Fruit fly (Drosophila melanogaster) whole organism, embryonic: ENCODE data around the gene Tbc1d22.

ENCODE experiments used
- Atf3 ChIP-seq: fragments of 200-800 bp; sonication (Bioruptor generic); optimal IDR thresholded peaks from 3 replicates; lab custom pipeline; 2016; ENCODE audit warnings: missing biosample characterization, missing genetic modification characterization
- Blimp-1 ChIP-seq: fragments of 200-800 bp; sonication (Bioruptor generic); optimal IDR thresholded peaks from 3 replicates; lab custom pipeline; 2018; ENCODE audit warnings: missing biosample characterization, missing genetic modification characterization, mild to moderate bottlenecking, moderate library complexity, missing genetic modification reagents
- Bteb2 ChIP-seq: fragments of 200-800 bp; sonication (Bioruptor generic); optimal IDR thresholded peaks from 2 replicates; lab custom pipeline; 2016; ENCODE audit warnings: missing biosample characterization, missing genetic modification characterization
- CG11456 ChIP-seq: fragments of 200-800 bp; sonication (Bioruptor generic); IDR thresholded peaks from 3 replicates; pipeline ENCODE4 v1.3.6; 2022; ENCODE audit warnings: missing biosample characterization, missing genetic modification characterization
- CG12155 ChIP-seq: fragments of 200-800 bp; sonication (Bioruptor generic); optimal IDR thresholded peaks from 3 replicates; lab custom pipeline; 2016; ENCODE audit warnings: missing biosample characterization, missing genetic modification characterization
- CG12744 ChIP-seq: fragments of 200-800 bp; sonication (Bioruptor generic); optimal IDR thresholded peaks from 2 replicates; lab custom pipeline; 2016; ENCODE audit warnings: missing biosample characterization, missing genetic modification characterization
- CG13894 ChIP-seq: fragments of 200-800 bp; sonication (Bioruptor generic); optimal IDR thresholded peaks from 3 replicates; lab custom pipeline; 2018; ENCODE audit warnings: missing biosample characterization, mild to moderate bottlenecking, missing genetic modification characterization, moderate library complexity
- CG15514 ChIP-seq: fragments of 200-800 bp; sonication (Bioruptor generic); optimal IDR thresholded peaks from 3 replicates; lab custom pipeline; 2017; ENCODE audit warnings: missing biosample characterization, missing genetic modification characterization, mild to moderate bottlenecking, moderate library complexity, missing genetic modification reagents
- CG1832 ChIP-seq: fragments of 200-800 bp; sonication (Bioruptor generic); optimal IDR thresholded peaks from 2 replicates; lab custom pipeline; 2017; ENCODE audit warnings: missing biosample characterization, mild to moderate bottlenecking, missing genetic modification characterization, inconsistent platforms
- CG2712 ChIP-seq: fragments of 200-800 bp; optimal IDR thresholded peaks from 3 replicates; lab custom pipeline; 2019; ENCODE audit warnings: missing biosample characterization, mild to moderate bottlenecking, missing genetic modification characterization, moderate library complexity
- CG4617 ChIP-seq: fragments of 200-800 bp; sonication (Bioruptor generic); optimal IDR thresholded peaks from 3 replicates; lab custom pipeline; 2016; ENCODE audit warnings: missing biosample characterization, missing genetic modification characterization, borderline replicate concordance
- CG4707 ChIP-seq: fragments of 200-800 bp; sonication (Bioruptor generic); optimal IDR thresholded peaks from 2 replicates; lab custom pipeline; 2018; ENCODE audit warnings: missing biosample characterization, mild to moderate bottlenecking, missing genetic modification characterization, moderate library complexity
- CG5245 ChIP-seq: fragments of 200-800 bp; sonication (Bioruptor generic); optimal IDR thresholded peaks from 3 replicates; lab custom pipeline; 2016; ENCODE audit warnings: missing biosample characterization, missing genetic modification characterization
- CG6683 ChIP-seq: fragments of 200-800 bp; sonication (Bioruptor generic); optimal IDR thresholded peaks from 2 replicates; lab custom pipeline; 2017; ENCODE audit warnings: missing biosample characterization, mild to moderate bottlenecking, missing genetic modification characterization, missing genetic modification reagents
- CG7372 ChIP-seq: fragments of 200-800 bp; sonication (Bioruptor generic); IDR thresholded peaks from 2 replicates; pipeline ENCODE4 v1.3.6; 2022; ENCODE audit warnings: missing biosample characterization, missing genetic modification characterization
- CG8281 ChIP-seq: fragments of 200-800 bp; sonication (Bioruptor generic); optimal IDR thresholded peaks from 2 replicates; lab custom pipeline; 2018; ENCODE audit warnings: missing biosample characterization, mild to moderate bottlenecking, missing genetic modification characterization, moderate library complexity
- CG8478 ChIP-seq: fragments of >200 bp; optimal IDR thresholded peaks from 2 replicates; lab custom pipeline; 2018
- CG9932 ChIP-seq: fragments of 200-800 bp; sonication (Bioruptor generic); IDR thresholded peaks from 2 replicates; pipeline ENCODE4 v1.3.6; 2022; ENCODE audit warnings: missing biosample characterization, missing genetic modification characterization
- CTCF ChIP-seq: fragments of 200-800 bp; sonication (Bioruptor generic); optimal IDR thresholded peaks from 2 replicates; lab custom pipeline; 2017; ENCODE audit warnings: missing biosample characterization, mild to moderate bottlenecking, missing genetic modification characterization, moderate library complexity
- Dbx ChIP-seq: fragments of 200-800 bp; sonication (Bioruptor generic); IDR thresholded peaks from 3 replicates; pipeline ENCODE4 v1.3.6; 2022; ENCODE audit warnings: missing biosample characterization, missing genetic modification characterization
- Drgx ChIP-seq: fragments of 200-800 bp; sonication (Bioruptor generic); IDR thresholded peaks from 2 replicates; pipeline ENCODE4 v1.3.6; 2022; ENCODE audit warnings: missing biosample characterization, missing genetic modification characterization
- Eip74EF ChIP-seq, 2 experiments: fragments of 200-800 bp in 1 of 2; fragments of >200 bp in 1 of 2; sonication (Bioruptor generic) in 1 of 2; optimal IDR thresholded peaks; 2 replicates each; lab custom pipeline; 2017 to 2019; ENCODE audit warnings: missing biosample characterization in 2 of 2, missing genetic modification characterization in 2 of 2, mild to moderate bottlenecking in 1 of 2, moderate library complexity in 1 of 2
- HLH3B ChIP-seq: fragments of 200-800 bp; sonication (Bioruptor generic); IDR thresholded peaks from 2 replicates; pipeline ENCODE4 v1.3.6; 2022; ENCODE audit warnings: missing biosample characterization, missing genetic modification characterization
- Hand ChIP-seq: fragments of 200-800 bp; sonication (Bioruptor generic); optimal IDR thresholded peaks from 2 replicates; lab custom pipeline; 2017; ENCODE audit warnings: mild to moderate bottlenecking, missing biosample characterization, missing genetic modification reagents, missing genetic modification characterization
- HmgD ChIP-seq: fragments of 200-800 bp; sonication (Bioruptor generic); optimal IDR thresholded peaks from 3 replicates; lab custom pipeline; 2016; ENCODE audit warnings: missing biosample characterization, missing genetic modification characterization
- Hr78 ChIP-seq, 2 experiments: fragments of 200-800 bp in 1 of 2; fragments of >200 bp in 1 of 2; sonication (Bioruptor generic) in 1 of 2; optimal IDR thresholded peaks; 2 replicates each; lab custom pipeline; 2017 to 2019; ENCODE audit warnings: missing biosample characterization in 2 of 2, missing genetic modification characterization in 2 of 2, mild to moderate bottlenecking in 1 of 2, moderate library complexity in 1 of 2
- Lpt ChIP-seq: fragments of >200 bp; optimal IDR thresholded peaks from 2 replicates; lab custom pipeline; 2018; ENCODE audit warnings: missing biosample characterization, missing genetic modification characterization
- MESR4 ChIP-seq: fragments of 200-800 bp; sonication (Bioruptor generic); optimal IDR thresholded peaks from 2 replicates; lab custom pipeline; 2018; ENCODE audit warnings: missing biosample characterization, mild to moderate bottlenecking, missing genetic modification characterization, moderate library complexity
- NFAT ChIP-seq: fragments of 200-800 bp; sonication (Bioruptor generic); IDR thresholded peaks from 2 replicates; pipeline ENCODE4 v1.3.6; 2022; ENCODE audit warnings: missing biosample characterization, missing genetic modification characterization
- Nf-YA ChIP-seq: fragments of 200-800 bp; sonication (Bioruptor generic); IDR thresholded peaks from 2 replicates; pipeline ENCODE4 v1.3.6; 2022; ENCODE audit warnings: missing biosample characterization, missing genetic modification characterization
- Nf-YC ChIP-seq: fragments of 200-800 bp; optimal IDR thresholded peaks from 3 replicates; lab custom pipeline; 2019; ENCODE audit warnings: missing biosample characterization, mild to moderate bottlenecking, missing genetic modification characterization, moderate library complexity
- Opbp ChIP-seq: fragments of 200-800 bp; sonication (Bioruptor generic); IDR thresholded peaks from 3 replicates; pipeline ENCODE4 v1.3.6; 2022; ENCODE audit warnings: missing biosample characterization, missing genetic modification characterization; ENCODE audit not compliant: partially characterized antibody
- Six4 ChIP-seq: fragments of 200-800 bp; sonication (Bioruptor generic); optimal IDR thresholded peaks from 2 replicates; lab custom pipeline; 2016; ENCODE audit warnings: missing biosample characterization, missing genetic modification characterization
- Trl ChIP-seq, 3 experiments: fragments of >200 bp in 2 of 3; fragments of 200-800 bp in 1 of 3; sonication (Bioruptor generic) in 1 of 3; optimal IDR thresholded peaks; 2 replicates in 1 of 3; 3 replicates in 2 of 3; lab custom pipeline; 2016 to 2017; ENCODE audit warnings: missing biosample characterization in 1 of 3, missing genetic modification characterization in 1 of 3
- Xrp1 ChIP-seq: fragments of 200-800 bp; sonication (Bioruptor generic); IDR thresholded peaks from 2 replicates; pipeline ENCODE4 v1.3.6; 2022; ENCODE audit warnings: missing biosample characterization, missing genetic modification characterization
- bab2 ChIP-seq: fragments of 200-800 bp; sonication (Bioruptor generic); optimal IDR thresholded peaks from 2 replicates; lab custom pipeline; 2016; ENCODE audit warnings: missing biosample characterization, missing genetic modification characterization
- caup ChIP-seq: fragments of 200-800 bp; sonication (Bioruptor generic); optimal IDR thresholded peaks from 3 replicates; lab custom pipeline; 2017; ENCODE audit warnings: missing biosample characterization, mild to moderate bottlenecking, missing genetic modification characterization, moderate library complexity; ENCODE audit not compliant: severe bottlenecking
- chinmo ChIP-seq: fragments of 200-800 bp; sonication (Bioruptor generic); IDR thresholded peaks from 4 replicates; pipeline ENCODE4 v1.3.6; 2022; ENCODE audit warnings: missing biosample characterization, missing genetic modification characterization; ENCODE audit not compliant: partially characterized antibody
- chm ChIP-seq: fragments of 200-800 bp; sonication (Bioruptor generic); IDR thresholded peaks from 2 replicates; pipeline ENCODE4 v1.3.6; 2022; ENCODE audit warnings: missing biosample characterization, missing genetic modification characterization
- ems ChIP-seq: fragments of 200-800 bp; sonication (Bioruptor generic); optimal IDR thresholded peaks from 3 replicates; lab custom pipeline; 2016; ENCODE audit warnings: missing biosample characterization, missing genetic modification characterization
- insv ChIP-seq, 2 experiments: fragments of 200-800 bp; sonication (Bioruptor generic); optimal IDR thresholded peaks; 3 replicates each; lab custom pipeline; 2016 to 2018; ENCODE audit warnings: missing biosample characterization in 2 of 2, missing genetic modification characterization in 2 of 2
- ken ChIP-seq: fragments of 200-800 bp; sonication (Bioruptor generic); IDR thresholded peaks from 3 replicates; pipeline ENCODE4 v1.3.6; 2022; ENCODE audit warnings: missing biosample characterization, missing genetic modification characterization
- nau ChIP-seq: fragments of 200-800 bp; sonication (Bioruptor generic); optimal IDR thresholded peaks from 3 replicates; lab custom pipeline; 2017; ENCODE audit warnings: missing biosample characterization, mild to moderate bottlenecking, missing genetic modification characterization, missing genetic modification reagents
- nom ChIP-seq: fragments of 200-800 bp; sonication (Bioruptor generic); optimal IDR thresholded peaks from 2 replicates; lab custom pipeline; 2017; ENCODE audit warnings: missing biosample characterization, missing genetic modification characterization, mild to moderate bottlenecking, moderate library complexity, missing genetic modification reagents
- repo ChIP-seq: fragments of 200-800 bp; sonication (Bioruptor generic); optimal IDR thresholded peaks from 2 replicates; lab custom pipeline; 2016; ENCODE audit warnings: missing biosample characterization, missing genetic modification characterization
- sc ChIP-seq, 3 experiments: fragments of >200 bp in 2 of 3; fragments of 200-800 bp in 1 of 3; sonication (Bioruptor generic) in 1 of 3; optimal IDR thresholded peaks; 2 replicates in 2 of 3; 3 replicates in 1 of 3; lab custom pipeline; 2017; ENCODE audit warnings: mild to moderate bottlenecking in 1 of 3, missing biosample characterization in 1 of 3, missing genetic modification characterization in 1 of 3, missing genetic modification reagents in 1 of 3
- sisA ChIP-seq: fragments of 200-800 bp; sonication (Bioruptor generic); IDR thresholded peaks from 2 replicates; pipeline ENCODE4 v1.3.6; 2022; ENCODE audit warnings: missing biosample characterization, missing genetic modification characterization
- sr ChIP-seq: fragments of 200-800 bp; sonication (Bioruptor generic); IDR thresholded peaks from 3 replicates; pipeline ENCODE4 v1.3.6; 2022; ENCODE audit warnings: missing biosample characterization, missing genetic modification characterization
- zf30C ChIP-seq: fragments of 200-800 bp; sonication (Bioruptor generic); optimal IDR thresholded peaks from 3 replicates; lab custom pipeline; 2018; ENCODE audit warnings: missing biosample characterization, mild to moderate bottlenecking, missing genetic modification characterization

Tbc1d22 gene

dm6 chr3R:21126673-21127284, 24.8 kb downstream of the Tbc1d22 start (continued):
- no peak for TF ChIP-seq Hand (GFP tag; lab: Kevin White, UChicago)
- TF ChIP-seq MESR4 (GFP tag; lab: Kevin White, UChicago): peak; percentile 40
- TF ChIP-seq chinmo (GFP tag; lab: Robert Waterston, UW): 0 out of 4 replicates have a peak, but pooled peaks have one; percentile 34
- TF ChIP-seq Xrp1 (GFP tag; lab: Robert Waterston, UW): no peak
- TF ChIP-seq CG6683: no peak
- TF ChIP-seq Eip74EF (GFP tag; optimal IDR thresholded peaks at IDR 0.05; lab: Kevin White, UChicago): peak in 1 of 2 experiments; percentile 3
- TF ChIP-seq zf30C: no peak
- TF ChIP-seq CG1832 (GFP tag; lab: Kevin White, UChicago): peak; percentile 72
- 0 out of 2 replicates have a peak, but pooled peaks have one; percentile 34 for TF ChIP-seq chm
- 0 out of 2 replicates have a peak, but pooled peaks have one; percentile 6 for TF ChIP-seq Nf-YA (GFP tag; lab: Robert Waterston, UW)
- TF ChIP-seq CG4617: peak; percentile 68
- TF ChIP-seq Six4 (GFP tag; lab: Kevin White, UChicago): no peak
- TF ChIP-seq Lpt (GFP tag; lab: Kevin White, UChicago): no peak
- no peak for TF ChIP-seq CG12744 (GFP tag; lab: Kevin White, UChicago)
- no peak for TF ChIP-seq ems (GFP tag; lab: Kevin White, UChicago)
- peak; percentile 73 for TF ChIP-seq CTCF (GFP tag; lab: Kevin White, UChicago)
- no peak for TF ChIP-seq Opbp
- TF ChIP-seq CG4707 (GFP tag; lab: Kevin White, UChicago): no peak
- TF ChIP-seq CG5245 (GFP tag; lab: Kevin White, UChicago): no peak
- no peak for TF ChIP-seq Trl (optimal IDR thresholded peaks at IDR 0.05; lab: Kevin White, UChicago)
- no peak for TF ChIP-seq Trl (GFP tag; optimal IDR thresholded peaks at IDR 0.05; lab: Kevin White, UChicago)
- TF ChIP-seq Bteb2 (GFP tag; lab: Kevin White, UChicago): no peak
- no peak for TF ChIP-seq repo (GFP tag; lab: Kevin White, UChicago)
- TF ChIP-seq CG15514 (GFP tag; lab: Kevin White, UChicago): no peak
- TF ChIP-seq nom: peak; percentile 19
- no peak for TF ChIP-seq Blimp-1 (GFP tag; lab: Kevin White, UChicago)
- peak; percentile 18; the same call in 1 of the 2 replicates for TF ChIP-seq NFAT (GFP tag; lab: Robert Waterston, UW)
- no peak for TF ChIP-seq CG11456 (GFP tag; lab: Robert Waterston, UW)
- no peak for TF ChIP-seq CG9932 (GFP tag; lab: Robert Waterston, UW)
- TF ChIP-seq sr: 0 out of 3 replicates have a peak, but pooled peaks have one; percentile 26
- TF ChIP-seq sc (optimal IDR thresholded peaks at IDR 0.05; lab: Kevin White, UChicago): no peak
- no peak for TF ChIP-seq sc (GFP tag; optimal IDR thresholded peaks at IDR 0.05; lab: Kevin White, UChicago)
- peak; percentile 92 for TF ChIP-seq CG8478 (lab: Kevin White, UChicago)

- TF ChIP-seq CG8281: no peak
- TF ChIP-seq CG7372 (GFP tag; lab: Robert Waterston, UW): 0 out of 2 replicates have a peak, but pooled peaks have one; percentile 17
- TF ChIP-seq Nf-YC (tag; lab: Kevin White, UChicago): peak; percentile 30
- peak; percentile 28 for TF ChIP-seq CG2712 (tag; lab: Kevin White, UChicago)
- no peak for TF ChIP-seq CG13894
- TF ChIP-seq HmgD (GFP tag; lab: Kevin White, UChicago): peak; percentile 56
- TF ChIP-seq HLH3B: peak; percentile 42
- no peak for TF ChIP-seq Drgx
- TF ChIP-seq Atf3 (GFP tag; lab: Kevin White, UChicago): peak; percentile 57
- TF ChIP-seq caup (GFP tag; lab: Kevin White, UChicago): peak; percentile 42
- TF ChIP-seq ken (GFP tag; lab: Robert Waterston, UW): peak; percentile 62; the same call in 1 of the 3 replicates
- peak in 1 of 2 experiments; percentile 4 for TF ChIP-seq insv (GFP tag; optimal IDR thresholded peaks at IDR 0.05; lab: Kevin White, UChicago)
- TF ChIP-seq CG12155 (GFP tag; lab: Kevin White, UChicago): peak; percentile 59
- peak; percentile 57; the same call in 2 of the 3 replicates for TF ChIP-seq Dbx
- TF ChIP-seq sisA (GFP tag; lab: Robert Waterston, UW): no peak
- TF ChIP-seq bab2 (GFP tag; lab: Kevin White, UChicago): peak; percentile 43
- TF ChIP-seq nau (GFP tag; lab: Kevin White, UChicago): no peak
- TF ChIP-seq Hr78 (GFP tag; optimal IDR thresholded peaks at IDR 0.05; lab: Kevin White, UChicago): no peak
Observed at dm6 chr3R:21127352-21127985, 25.5 kb downstream of the Tbc1d22 start, which contains the start of the genes slmb and CG5793. slmb (minus strand) TSS chr3R:21127485. CG5793 (plus strand) TSS chr3R:21127573.
